Fruit fly (Drosophila melanogaster): ENCODE results near the gene Syx18.

- TF ChIP-seq ttk (optimal IDR thresholded peaks at IDR 0.05) (no peak), Myc (optimal IDR thresholded peaks at IDR 0.05) (no peak), psq (optimal IDR thresholded peaks at IDR 0.05) (no peak), h (optimal IDR thresholded peaks at IDR 0.05) (no peak)
Measured at dm6 chr3R:24626667-24627066, 1.3 kb upstream of the Syx18 start.

All from Kc167 (cell line).